Worm (Caenorhabditis elegans) whole organism, L2 larva: Measurements from ENCODE around the gene try-11.

Source experiments
- C34F6.9 ChIP-seq: fragments of 150-350 bp; optimal IDR thresholded peaks from 2 replicates; lab custom pipeline; 2014; ENCODE audit warnings: missing biosample characterization, missing genetic modification characterization
- F13H6.1 ChIP-seq: sonication (generic microtip); optimal IDR thresholded peaks from 2 replicates; lab custom pipeline; 2016; ENCODE audit warnings: missing genetic modification characterization, missing compliant biosample characterization
- R02D3.7 ChIP-seq: fragments of 150-350 bp; optimal IDR thresholded peaks from 2 replicates; lab custom pipeline; 2014; ENCODE audit warnings: missing biosample characterization, missing genetic modification characterization
- Y55F3AM.14 ChIP-seq: fragments of 200-800 bp; sonication (Bioruptor generic); optimal IDR thresholded peaks from 2 replicates; lab custom pipeline; 2018; ENCODE audit warnings: mild to moderate bottlenecking, missing genetic modification characterization, missing compliant biosample characterization
- ZK546.5 ChIP-seq: sonication (generic microtip); optimal IDR thresholded peaks from 2 replicates; lab custom pipeline; 2017; ENCODE audit warnings: missing biosample characterization, missing genetic modification characterization
- alr-1 ChIP-seq: fragments of 150-350 bp; optimal IDR thresholded peaks from 2 replicates; lab custom pipeline; 2014; ENCODE audit warnings: missing biosample characterization, missing genetic modification characterization
- aly-2 ChIP-seq: fragments of 150-350 bp; optimal IDR thresholded peaks from 2 replicates; lab custom pipeline; 2014; ENCODE audit warnings: missing biosample characterization, missing genetic modification characterization
- ama-1 ChIP-seq: fragments of 150-350 bp; optimal IDR thresholded peaks from 2 replicates; lab custom pipeline; 2018; ENCODE audit warnings: inconsistent platforms
- blmp-1 ChIP-seq: sonication (generic microtip); optimal IDR thresholded peaks from 2 replicates; lab custom pipeline; 2017; ENCODE audit warnings: missing genetic modification characterization, mild to moderate bottlenecking, missing compliant biosample characterization, antibody characterized with exemption, moderate library complexity; ENCODE audit not compliant: insufficient read depth
- ceh-16 ChIP-seq: fragments of 150-350 bp; optimal IDR thresholded peaks from 2 replicates; lab custom pipeline; 2014; ENCODE audit warnings: missing biosample characterization, missing genetic modification characterization
- crh-2 ChIP-seq: sonication (generic microtip); optimal IDR thresholded peaks from 2 replicates; lab custom pipeline; 2017; ENCODE audit warnings: missing biosample characterization, missing genetic modification characterization
- egl-27 ChIP-seq: sonication (generic microtip); optimal IDR thresholded peaks from 3 replicates; lab custom pipeline; 2017; ENCODE audit warnings: missing biosample characterization, missing genetic modification reagents, missing genetic modification characterization
- elt-1 ChIP-seq: fragments of 150-350 bp; optimal IDR thresholded peaks from 2 replicates; lab custom pipeline; 2014; ENCODE audit warnings: missing biosample characterization, missing genetic modification characterization
- elt-3 ChIP-seq: sonication (generic microtip); optimal IDR thresholded peaks from 2 replicates; lab custom pipeline; 2017; ENCODE audit warnings: missing biosample characterization, missing genetic modification characterization
- fos-1 ChIP-seq: fragments of 150-350 bp; optimal IDR thresholded peaks from 2 replicates; lab custom pipeline; 2014; ENCODE audit warnings: missing biosample characterization, missing genetic modification characterization
- gmeb-1 ChIP-seq: fragments of 150-350 bp; optimal IDR thresholded peaks from 2 replicates; lab custom pipeline; 2014; ENCODE audit warnings: missing biosample characterization, missing genetic modification characterization
- lin-11 ChIP-seq: fragments of 150-350 bp; sonication (generic microtip); optimal IDR thresholded peaks from 2 replicates; lab custom pipeline; 2014; ENCODE audit warnings: missing biosample characterization, missing genetic modification characterization, inconsistent platforms, mixed read lengths
- lin-13 ChIP-seq: fragments of 150-350 bp; optimal IDR thresholded peaks from 2 replicates; lab custom pipeline; 2014; ENCODE audit warnings: missing biosample characterization, missing genetic modification reagents, missing genetic modification characterization
- lin-39 ChIP-seq: fragments of 150-350 bp; optimal IDR thresholded peaks from 2 replicates; lab custom pipeline; 2014; ENCODE audit warnings: missing biosample characterization, missing genetic modification reagents, missing genetic modification characterization
- lsy-2 ChIP-seq, 2 experiments: fragments of 150-350 bp in 1 of 2; sonication (generic microtip) in 1 of 2; optimal IDR thresholded peaks; 2 replicates each; lab custom pipeline; 2014 to 2017; ENCODE audit warnings: missing biosample characterization in 2 of 2, missing genetic modification characterization in 2 of 2
- mab-5 ChIP-seq: fragments of 150-350 bp; optimal IDR thresholded peaks from 2 replicates; lab custom pipeline; 2014; ENCODE audit warnings: missing biosample characterization, missing genetic modification characterization
- mbf-1 ChIP-seq: sonication (generic microtip); optimal IDR thresholded peaks from 2 replicates; lab custom pipeline; 2017; ENCODE audit warnings: missing biosample characterization, missing genetic modification characterization
- mdl-1 ChIP-seq, 2 experiments: fragments of 150-350 bp in 1 of 2; sonication (generic microtip) in 1 of 2; optimal IDR thresholded peaks; 2 replicates each; lab custom pipeline; 2017; ENCODE audit warnings: missing biosample characterization in 2 of 2, missing genetic modification characterization in 2 of 2
- nhr-11 ChIP-seq: fragments of 150-350 bp; optimal IDR thresholded peaks from 2 replicates; lab custom pipeline; 2014; ENCODE audit warnings: missing biosample characterization, missing genetic modification characterization
- nhr-12 ChIP-seq: fragments of 150-350 bp; optimal IDR thresholded peaks from 2 replicates; lab custom pipeline; 2014; ENCODE audit warnings: missing biosample characterization, missing genetic modification characterization
- nhr-129 ChIP-seq: fragments of 150-350 bp; optimal IDR thresholded peaks from 2 replicates; lab custom pipeline; 2014; ENCODE audit warnings: missing biosample characterization, missing genetic modification characterization
- nhr-21 ChIP-seq: fragments of 150-350 bp; optimal IDR thresholded peaks from 2 replicates; lab custom pipeline; 2014; ENCODE audit warnings: missing biosample characterization, missing genetic modification characterization
- nhr-23 ChIP-seq: fragments of 150-350 bp; optimal IDR thresholded peaks from 2 replicates; lab custom pipeline; 2014; ENCODE audit warnings: missing biosample characterization, missing genetic modification reagents, missing genetic modification characterization
- nhr-237 ChIP-seq: fragments of 150-350 bp; optimal IDR thresholded peaks from 2 replicates; lab custom pipeline; 2014; ENCODE audit warnings: missing biosample characterization, missing genetic modification characterization
- nhr-25 ChIP-seq: fragments of 150-350 bp; sonication (generic microtip); optimal IDR thresholded peaks from 3 replicates; lab custom pipeline; 2014; ENCODE audit warnings: missing biosample characterization, missing genetic modification characterization
- nhr-77 ChIP-seq: fragments of 150-350 bp; optimal IDR thresholded peaks from 2 replicates; lab custom pipeline; 2014; ENCODE audit warnings: missing biosample characterization, missing genetic modification characterization
- peb-1 ChIP-seq: fragments of 150-350 bp; optimal IDR thresholded peaks from 2 replicates; lab custom pipeline; 2014; ENCODE audit warnings: missing biosample characterization, missing genetic modification characterization
- sem-4 ChIP-seq: fragments of 150-350 bp; optimal IDR thresholded peaks from 2 replicates; lab custom pipeline; 2014; ENCODE audit warnings: missing biosample characterization, missing genetic modification reagents, missing genetic modification characterization
- skn-1 ChIP-seq: sonication (generic microtip); optimal IDR thresholded peaks from 2 replicates; lab custom pipeline; 2017; ENCODE audit warnings: missing biosample characterization, missing genetic modification characterization
- sma-3 ChIP-seq: sonication (generic microtip); optimal IDR thresholded peaks from 2 replicates; lab custom pipeline; 2016; ENCODE audit warnings: missing genetic modification reagents, missing genetic modification characterization, missing compliant biosample characterization
- snpc-4 ChIP-seq: fragments of 150-350 bp; optimal IDR thresholded peaks from 2 replicates; lab custom pipeline; 2014; ENCODE audit warnings: missing biosample characterization, missing genetic modification characterization
- unc-39 ChIP-seq: fragments of 150-350 bp; optimal IDR thresholded peaks from 2 replicates; lab custom pipeline; 2014; ENCODE audit warnings: missing biosample characterization, missing genetic modification characterization
- unc-55 ChIP-seq: fragments of 150-350 bp; sonication (generic microtip); optimal IDR thresholded peaks from 3 replicates; lab custom pipeline; 2014; ENCODE audit warnings: missing biosample characterization, missing genetic modification reagents, missing genetic modification characterization
- unc-62 ChIP-seq: fragments of 150-350 bp; optimal IDR thresholded peaks from 2 replicates; lab custom pipeline; 2014; ENCODE audit warnings: missing biosample characterization, missing genetic modification reagents, missing genetic modification characterization
- zag-1 ChIP-seq: fragments of 150-350 bp; optimal IDR thresholded peaks from 2 replicates; lab custom pipeline; 2014; ENCODE audit warnings: missing biosample characterization, missing genetic modification characterization
- ztf-1 ChIP-seq: fragments of 200-800 bp; sonication (Bioruptor generic); conservative IDR thresholded peaks from 2 replicates; pipeline ENCODE4 v1.3.6; 2022; ENCODE audit warnings: missing genetic modification characterization, missing compliant biosample characterization
- ztf-11 ChIP-seq: sonication (generic microtip); optimal IDR thresholded peaks from 2 replicates; lab custom pipeline; 2017; ENCODE audit warnings: missing biosample characterization, missing genetic modification characterization
- ztf-4 ChIP-seq: fragments of 150-350 bp; optimal IDR thresholded peaks from 2 replicates; lab custom pipeline; 2014; ENCODE audit warnings: missing biosample characterization, missing genetic modification characterization

try-11 gene

DNA sequence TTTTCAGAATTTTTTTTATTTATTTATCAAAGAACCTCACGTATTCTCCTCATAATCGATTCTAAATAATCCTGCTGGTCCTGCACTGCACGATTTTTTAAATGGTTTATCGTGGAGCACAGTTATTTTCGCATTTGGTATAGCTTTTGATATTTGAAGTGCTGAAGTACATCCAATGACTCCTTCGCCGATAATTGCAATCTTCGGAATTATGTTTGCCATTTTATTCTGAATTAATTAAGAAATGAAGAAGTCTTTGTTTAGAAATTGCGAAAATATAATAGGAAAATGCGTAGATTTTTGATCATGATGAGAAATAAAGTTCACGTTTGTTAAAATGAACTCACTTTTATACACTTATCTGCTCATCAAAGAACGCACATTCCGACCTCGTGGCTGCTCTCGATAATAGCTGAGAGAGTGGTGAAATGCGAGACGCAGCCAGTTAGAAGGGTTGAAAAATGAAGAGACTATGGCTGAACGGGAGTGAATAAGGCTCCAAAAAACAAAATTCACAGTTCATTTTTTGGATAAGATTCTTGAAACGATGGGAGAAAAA lies 16.6 kb upstream of the try-11 start (continued):
- TF ChIP-seq ZK546.5 (tag; lab: Kevin White, UChicago) (no peak), unc-55 (GFP tag; lab: Kevin White, UChicago) (no peak), fos-1 (peak; percentile 49), crh-2 (tag; lab: Kevin White, UChicago) (peak; percentile 78), mab-5 (no peak)
- TF ChIP-seq, all 48 proteins: peak for 14

DNA sequence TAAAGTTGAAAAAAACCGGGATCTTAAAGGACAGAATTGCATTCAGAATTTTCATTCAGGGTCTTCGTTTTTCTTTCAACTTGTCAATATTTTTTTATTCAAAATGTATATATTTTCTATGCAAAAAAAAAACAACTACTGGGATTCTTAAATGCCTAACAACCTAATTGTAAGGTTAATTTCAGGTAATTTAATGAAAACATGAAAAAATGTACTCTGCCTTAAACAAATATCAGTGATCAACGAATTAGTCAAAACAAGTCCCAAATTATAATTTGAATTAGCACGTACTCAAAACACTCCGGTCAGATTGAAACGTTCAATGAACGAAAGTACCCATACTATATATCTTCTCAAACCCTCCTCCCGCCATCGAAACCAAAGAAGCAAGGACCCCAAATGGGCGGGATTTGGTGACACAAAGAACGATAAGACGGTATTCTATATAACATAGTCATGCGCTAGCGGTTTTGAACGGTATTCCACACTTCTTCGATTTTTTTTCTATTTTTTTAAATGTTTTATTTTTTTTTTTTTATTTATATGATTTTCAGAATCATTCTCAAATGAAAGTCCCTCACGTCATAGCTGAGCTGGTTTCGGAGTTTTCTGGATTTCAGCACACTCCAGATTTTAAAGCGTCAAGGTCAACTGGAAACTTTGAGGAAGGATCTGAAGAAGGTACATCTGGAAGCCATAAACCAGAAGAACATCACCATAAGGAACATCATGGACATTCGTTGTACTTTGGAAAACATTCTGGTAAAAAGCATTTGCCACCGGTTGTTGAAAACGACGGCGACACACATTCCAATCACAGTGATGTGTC lies 15.9 kb upstream of the try-11 start, which contains the start of the genes ddo-2 and F25E5.8:
Gene ddo-2 (minus strand): TSS at position 330 of the 829 bp plus-strand sequence.
Gene F25E5.8 (plus strand): TSS at position 555 of the 829 bp plus-strand sequence.
- TF ChIP-seq nhr-21 (tag; lab: Kevin White, UChicago) (peak; percentile 30), snpc-4 (tag; lab: Kevin White, UChicago) (no peak), unc-39 (tag; lab: Kevin White, UChicago) (no peak), nhr-129 (no peak), nhr-11 (tag; lab: Kevin White, UChicago) (no peak), sem-4 (tag; lab: Kevin White, UChicago) (peak; percentile 1), nhr-23 (tag; lab: Kevin White, UChicago) (no peak), ama-1 (lab: Kevin White, UChicago) (peak; percentile 87), Y55F3AM.14 (no peak), sma-3 (GFP tag; lab: Kevin White, UChicago) (peak; percentile 20), ztf-11 (tag; lab: Kevin White, UChicago) (no peak), ceh-16 (tag; lab: Kevin White, UChicago) (no peak), aly-2 (tag; lab: Kevin White, UChicago) (no peak), F13H6.1 (tag; lab: Kevin White, UChicago) (no peak), mab-5 (no peak), blmp-1 (tag; lab: Kevin White, UChicago) (peak; percentile 38), nhr-25 (peak; percentile 59), elt-3 (tag; lab: Kevin White, UChicago) (no peak), mbf-1 (tag; lab: Kevin White, UChicago) (no peak)

DNA sequence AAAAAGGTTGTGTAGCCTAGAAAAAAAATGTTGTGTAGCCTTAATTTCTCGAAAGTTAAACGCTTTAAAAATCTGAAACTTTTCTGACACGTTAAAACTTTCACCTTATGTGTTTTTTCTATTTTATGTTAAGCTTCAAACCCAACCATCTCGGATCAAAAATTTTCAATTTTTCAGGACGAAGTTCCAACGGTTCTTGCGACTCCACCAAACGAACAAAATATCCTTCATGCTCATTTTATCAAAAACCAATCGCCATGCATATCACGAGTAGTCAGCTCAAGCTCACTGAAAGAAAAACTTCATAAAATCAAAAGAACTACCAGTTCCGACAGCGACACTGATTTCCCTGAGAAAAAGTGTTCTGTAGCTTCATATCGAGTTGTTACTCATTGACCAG lies 15.0 kb upstream of the try-11 start:
- TF ChIP-seq nhr-237 (tag; lab: Kevin White, UChicago), result no peak
- no peak for TF ChIP-seq lsy-2 (tag; optimal IDR thresholded peaks at IDR 0.05; lab: Kevin White, UChicago)
- no peak for TF ChIP-seq egl-27
- TF ChIP-seq C34F6.9 (tag; lab: Kevin White, UChicago), result no peak
- TF ChIP-seq mdl-1 (tag; optimal IDR thresholded peaks at IDR 0.05; lab: Kevin White, UChicago), result no peak
- TF ChIP-seq unc-55 (GFP tag; lab: Kevin White, UChicago), result no peak
- no peak for TF ChIP-seq unc-62 (GFP tag; lab: Kevin White, UChicago)
- no peak for TF ChIP-seq zag-1 (tag; lab: Kevin White, UChicago)
- TF ChIP-seq nhr-77, result no peak
- no peak for TF ChIP-seq ztf-1 (GFP tag; lab: Robert Waterston, UW)
- no peak for TF ChIP-seq ZK546.5 (tag; lab: Kevin White, UChicago)
- TF ChIP-seq mbf-1 (tag; lab: Kevin White, UChicago), result no peak
- TF ChIP-seq peb-1, result no peak
- TF ChIP-seq lin-39 (tag; lab: Kevin White, UChicago), result no peak

ce11 chrV:7436911-7437310 lies 14.6 kb upstream of the try-11 start:
- TF ChIP-seq mdl-1 (tag; optimal IDR thresholded peaks at IDR 0.05; lab: Kevin White, UChicago) (no peak), ztf-11 (tag; lab: Kevin White, UChicago) (no peak), elt-1 (tag; lab: Kevin White, UChicago) (no peak), lin-11 (tag; lab: Kevin White, UChicago) (no peak), nhr-23 (tag; lab: Kevin White, UChicago) (no peak), alr-1 (tag; lab: Kevin White, UChicago) (no peak), unc-55 (GFP tag; lab: Kevin White, UChicago) (no peak), elt-3 (tag; lab: Kevin White, UChicago) (no peak), R02D3.7 (tag; lab: Kevin White, UChicago) (no peak), ZK546.5 (tag; lab: Kevin White, UChicago) (no peak), mbf-1 (tag; lab: Kevin White, UChicago) (no peak), ztf-4 (tag; lab: Kevin White, UChicago) (peak; percentile 5), lin-13 (GFP tag; lab: Kevin White, UChicago) (no peak), unc-39 (tag; lab: Kevin White, UChicago) (no peak), nhr-12 (no peak), ztf-1 (GFP tag; lab: Robert Waterston, UW) (no peak), skn-1 (tag; lab: Kevin White, UChicago) (no peak), zag-1 (tag; lab: Kevin White, UChicago) (no peak), lsy-2 (tag; optimal IDR thresholded peaks at IDR 0.05; lab: Kevin White, UChicago) (peak in 1 of 2 experiments; percentile 5), crh-2 (tag; lab: Kevin White, UChicago) (peak; percentile 30), nhr-237 (tag; lab: Kevin White, UChicago) (no peak), nhr-21 (tag; lab: Kevin White, UChicago) (peak; percentile 94), sma-3 (GFP tag; lab: Kevin White, UChicago) (peak; percentile 72), aly-2 (tag; lab: Kevin White, UChicago) (no peak), nhr-77 (no peak), gmeb-1 (tag; lab: Kevin White, UChicago) (peak; percentile 26), nhr-11 (tag; lab: Kevin White, UChicago) (no peak), C34F6.9 (tag; lab: Kevin White, UChicago) (peak; percentile 45), blmp-1 (tag; lab: Kevin White, UChicago) (peak; percentile 59), nhr-129 (peak; percentile 59)
